Fruit fly (Drosophila melanogaster) whole organism, embryonic: Measurements from ENCODE around the gene CG14818.

ENCODE experiments used
- ATbp ChIP-seq: fragments of 200-800 bp; sonication (Bioruptor generic); optimal IDR thresholded peaks from 2 replicates; lab custom pipeline; 2017; ENCODE audit warnings: missing biosample characterization, mild to moderate bottlenecking, missing genetic modification characterization, missing genetic modification reagents
- Aef1 ChIP-seq: fragments of 200-800 bp; sonication (Bioruptor generic); IDR thresholded peaks from 3 replicates; pipeline ENCODE4 v1.3.6; 2022; ENCODE audit warnings: missing biosample characterization, missing genetic modification characterization
- CG10267 ChIP-seq: fragments of 200-800 bp; sonication (Bioruptor generic); optimal IDR thresholded peaks from 2 replicates; lab custom pipeline; 2018; ENCODE audit warnings: missing biosample characterization, mild to moderate bottlenecking, missing genetic modification characterization, moderate library complexity
- CG10274 ChIP-seq: fragments of 200-800 bp; sonication (Bioruptor generic); optimal IDR thresholded peaks from 3 replicates; lab custom pipeline; 2017; ENCODE audit warnings: missing biosample characterization, mild to moderate bottlenecking, missing genetic modification characterization
- CG12219 ChIP-seq: fragments of 200-800 bp; sonication (Bioruptor generic); optimal IDR thresholded peaks from 3 replicates; lab custom pipeline; 2018; ENCODE audit warnings: missing biosample characterization, mild to moderate bottlenecking, missing genetic modification characterization
- CG12299 ChIP-seq: fragments of 200-800 bp; sonication (Bioruptor generic); optimal IDR thresholded peaks from 2 replicates; lab custom pipeline; 2018; ENCODE audit warnings: missing biosample characterization, mild to moderate bottlenecking, missing genetic modification characterization
- CG12659 ChIP-seq: fragments of 200-800 bp; sonication (Bioruptor generic); optimal IDR thresholded peaks from 3 replicates; lab custom pipeline; 2017; ENCODE audit warnings: mild to moderate bottlenecking, missing biosample characterization, missing genetic modification reagents, missing genetic modification characterization
- CG14014 ChIP-seq: fragments of 200-800 bp; sonication (Bioruptor generic); IDR thresholded peaks from 2 replicates; pipeline ENCODE4 v1.3.6; 2022; ENCODE audit warnings: missing biosample characterization, missing genetic modification characterization
- CG14441 ChIP-seq: fragments of 200-800 bp; sonication (Bioruptor generic); IDR thresholded peaks from 2 replicates; pipeline ENCODE4 v1.3.6; 2022; ENCODE audit warnings: missing biosample characterization, missing genetic modification characterization
- CG15479 ChIP-seq: fragments of 200-800 bp; sonication (Bioruptor generic); optimal IDR thresholded peaks from 3 replicates; lab custom pipeline; 2019; ENCODE audit warnings: missing biosample characterization, mild to moderate bottlenecking, missing genetic modification characterization, moderate library complexity
- CG15696 ChIP-seq: fragments of 200-800 bp; sonication (Bioruptor generic); optimal IDR thresholded peaks from 2 replicates; lab custom pipeline; 2019; ENCODE audit warnings: missing biosample characterization, mild to moderate bottlenecking, missing genetic modification characterization, moderate library complexity
- CG18011 ChIP-seq: fragments of 200-800 bp; sonication (Bioruptor generic); optimal IDR thresholded peaks from 2 replicates; lab custom pipeline; 2017; ENCODE audit warnings: missing biosample characterization, missing genetic modification characterization, mild to moderate bottlenecking, moderate library complexity, missing genotype
- CG31388 ChIP-seq: fragments of 200-800 bp; sonication (Bioruptor generic); optimal IDR thresholded peaks from 2 replicates; lab custom pipeline; 2016; ENCODE audit warnings: missing biosample characterization, missing genetic modification characterization
- CG3995 ChIP-seq: fragments of 200-800 bp; sonication (Bioruptor generic); optimal IDR thresholded peaks from 3 replicates; lab custom pipeline; 2016; ENCODE audit warnings: missing biosample characterization, missing genetic modification characterization
- CG4282 ChIP-seq: fragments of 200-800 bp; sonication (Bioruptor generic); optimal IDR thresholded peaks from 2 replicates; lab custom pipeline; 2016; ENCODE audit warnings: missing biosample characterization, missing genetic modification characterization
- CG4617 ChIP-seq: fragments of 200-800 bp; sonication (Bioruptor generic); optimal IDR thresholded peaks from 3 replicates; lab custom pipeline; 2016; ENCODE audit warnings: missing biosample characterization, missing genetic modification characterization, borderline replicate concordance
- CG7357 ChIP-seq: fragments of 200-800 bp; sonication (Bioruptor generic); IDR thresholded peaks from 3 replicates; pipeline ENCODE4 v1.3.6; 2022; ENCODE audit warnings: missing biosample characterization, missing genetic modification characterization
- D ChIP-seq, 2 experiments: fragments of 200-800 bp in 1 of 2; fragments of >200 bp in 1 of 2; sonication (Bioruptor generic) in 1 of 2; optimal IDR thresholded peaks; 2 replicates in 1 of 2; 3 replicates in 1 of 2; lab custom pipeline; 2017; ENCODE audit warnings: mild to moderate bottlenecking in 1 of 2, missing biosample characterization in 1 of 2, missing genetic modification characterization in 1 of 2, missing genetic modification reagents in 1 of 2
- Dll ChIP-seq: fragments of 200-800 bp; sonication (Bioruptor generic); IDR thresholded peaks from 4 replicates; pipeline ENCODE4 v1.3.6; 2022; ENCODE audit warnings: missing biosample characterization, missing genetic modification characterization; ENCODE audit not compliant: partially characterized antibody
- Hmr ChIP-seq: fragments of 200-800 bp; sonication (Bioruptor generic); optimal IDR thresholded peaks from 3 replicates; lab custom pipeline; 2017; ENCODE audit warnings: mild to moderate bottlenecking, missing biosample characterization, missing genetic modification reagents, missing genetic modification characterization
- Hr39 ChIP-seq: fragments of >200 bp; optimal IDR thresholded peaks from 2 replicates; lab custom pipeline; 2017
- MESR4 ChIP-seq: fragments of 200-800 bp; sonication (Bioruptor generic); optimal IDR thresholded peaks from 2 replicates; lab custom pipeline; 2018; ENCODE audit warnings: missing biosample characterization, mild to moderate bottlenecking, missing genetic modification characterization, moderate library complexity
- MTF-1 ChIP-seq: fragments of 200-800 bp; sonication (Bioruptor generic); optimal IDR thresholded peaks from 2 replicates; lab custom pipeline; 2018; ENCODE audit warnings: missing biosample characterization, mild to moderate bottlenecking, missing genetic modification characterization, borderline replicate concordance
- Meics ChIP-seq: fragments of 200-800 bp; sonication (Bioruptor generic); optimal IDR thresholded peaks from 2 replicates; lab custom pipeline; 2017; ENCODE audit warnings: missing biosample characterization, mild to moderate bottlenecking, missing genetic modification characterization
- Neu2 ChIP-seq: fragments of 200-800 bp; sonication (Bioruptor generic); optimal IDR thresholded peaks from 3 replicates; lab custom pipeline; 2016; ENCODE audit warnings: missing biosample characterization, missing genetic modification characterization, borderline replicate concordance
- Nf-YA ChIP-seq: fragments of 200-800 bp; sonication (Bioruptor generic); IDR thresholded peaks from 2 replicates; pipeline ENCODE4 v1.3.6; 2022; ENCODE audit warnings: missing biosample characterization, missing genetic modification characterization
- Opbp ChIP-seq: fragments of 200-800 bp; sonication (Bioruptor generic); IDR thresholded peaks from 3 replicates; pipeline ENCODE4 v1.3.6; 2022; ENCODE audit warnings: missing biosample characterization, missing genetic modification characterization; ENCODE audit not compliant: partially characterized antibody
- Sox102F ChIP-seq: fragments of 200-800 bp; sonication (Bioruptor generic); optimal IDR thresholded peaks from 2 replicates; lab custom pipeline; 2018; ENCODE audit warnings: missing biosample characterization, mild to moderate bottlenecking, missing genetic modification characterization, moderate library complexity
- Ssrp ChIP-seq: fragments of 200-800 bp; sonication (Bioruptor generic); optimal IDR thresholded peaks from 2 replicates; lab custom pipeline; 2018; ENCODE audit warnings: missing biosample characterization, mild to moderate bottlenecking, missing genetic modification characterization, moderate library complexity
- Taf1 ChIP-seq: fragments of 200-800 bp; sonication (Bioruptor generic); IDR thresholded peaks from 2 replicates; pipeline ENCODE4 v1.3.6; 2022; ENCODE audit warnings: missing biosample characterization, missing genetic modification characterization
- Usf ChIP-seq: fragments of 200-800 bp; sonication (Bioruptor generic); optimal IDR thresholded peaks from 2 replicates; lab custom pipeline; 2017; ENCODE audit warnings: missing genotype, missing biosample characterization, missing genetic modification characterization
- bbx ChIP-seq: fragments of 200-800 bp; sonication (Bioruptor generic); IDR thresholded peaks from 2 replicates; pipeline ENCODE4 v1.3.6; 2022; ENCODE audit warnings: missing biosample characterization, missing genetic modification characterization; ENCODE audit not compliant: partially characterized antibody
- bcd ChIP-seq: fragments of 200-800 bp; sonication (Bioruptor generic); optimal IDR thresholded peaks from 2 replicates; lab custom pipeline; 2017; ENCODE audit warnings: missing biosample characterization, mild to moderate bottlenecking, missing genetic modification characterization
- bowl ChIP-seq: fragments of 200-800 bp; sonication (Bioruptor generic); IDR thresholded peaks from 2 replicates; pipeline ENCODE4 v1.3.6; 2022; ENCODE audit warnings: missing biosample characterization, missing genetic modification characterization
- chif ChIP-seq, 2 experiments: fragments of 200-800 bp; sonication (Bioruptor generic); optimal IDR thresholded peaks; 3 replicates each; lab custom pipeline; 2016; ENCODE audit warnings: missing biosample characterization in 2 of 2, missing genetic modification characterization in 2 of 2
- cwo ChIP-seq: fragments of 200-800 bp; sonication (Bioruptor generic); optimal IDR thresholded peaks from 3 replicates; lab custom pipeline; 2017; ENCODE audit warnings: missing biosample characterization, missing genetic modification characterization, mild to moderate bottlenecking, moderate library complexity, missing genetic modification reagents
- danr ChIP-seq: fragments of 200-800 bp; sonication (Bioruptor generic); IDR thresholded peaks from 2 replicates; pipeline ENCODE4 v1.3.6; 2022; ENCODE audit warnings: missing biosample characterization, missing genetic modification characterization
- esg ChIP-seq: fragments of 200-800 bp; sonication (Bioruptor generic); conservative IDR thresholded peaks from 2 replicates; pipeline ENCODE4 v1.3.6; 2022; ENCODE audit warnings: missing biosample characterization, missing genetic modification characterization
- fd3F ChIP-seq: fragments of 200-800 bp; sonication (Bioruptor generic); optimal IDR thresholded peaks from 2 replicates; lab custom pipeline; 2018; ENCODE audit warnings: missing biosample characterization, mild to moderate bottlenecking, missing genetic modification characterization, moderate library complexity
- fd64A ChIP-seq: fragments of 200-800 bp; sonication (Bioruptor generic); optimal IDR thresholded peaks from 3 replicates; lab custom pipeline; 2018; ENCODE audit warnings: missing biosample characterization, mild to moderate bottlenecking, missing genetic modification characterization
- gem ChIP-seq: fragments of 200-800 bp; sonication (Bioruptor generic); optimal IDR thresholded peaks from 2 replicates; lab custom pipeline; 2019; ENCODE audit warnings: missing biosample characterization, mild to moderate bottlenecking, missing genetic modification characterization, moderate library complexity
- nmo ChIP-seq: fragments of 200-800 bp; sonication (Bioruptor generic); optimal IDR thresholded peaks from 2 replicates; lab custom pipeline; 2018; ENCODE audit warnings: missing biosample characterization, mild to moderate bottlenecking, missing genetic modification characterization, moderate library complexity
- pan ChIP-seq, 4 experiments: fragments of >200 bp in 3 of 4; fragments of 200-800 bp in 1 of 4; sonication (Bioruptor generic) in 1 of 4; optimal IDR thresholded peaks in 3 of 4; IDR thresholded peaks in 1 of 4; 2 replicates each; pipeline versions ENCODE4 v1.3.6 to Lab custom; 2017 to 2022; ENCODE audit warnings: missing biosample characterization in 2 of 4, missing genetic modification characterization in 2 of 4, mixed read lengths in 1 of 4
- pfk ChIP-seq: fragments of 200-800 bp; sonication (Bioruptor generic); optimal IDR thresholded peaks from 2 replicates; lab custom pipeline; 2018; ENCODE audit warnings: missing biosample characterization, mild to moderate bottlenecking, missing genetic modification characterization, moderate library complexity
- repo ChIP-seq: fragments of 200-800 bp; sonication (Bioruptor generic); optimal IDR thresholded peaks from 2 replicates; lab custom pipeline; 2016; ENCODE audit warnings: missing biosample characterization, missing genetic modification characterization
- sim ChIP-seq: fragments of 200-800 bp; sonication (Bioruptor generic); IDR thresholded peaks from 2 replicates; pipeline ENCODE4 v1.3.6; 2022; ENCODE audit warnings: missing biosample characterization, missing genetic modification characterization
- zf30C ChIP-seq: fragments of 200-800 bp; sonication (Bioruptor generic); optimal IDR thresholded peaks from 3 replicates; lab custom pipeline; 2018; ENCODE audit warnings: missing biosample characterization, mild to moderate bottlenecking, missing genetic modification characterization
- zfh1 ChIP-seq: fragments of 200-800 bp; sonication (Bioruptor generic); IDR thresholded peaks from 3 replicates; pipeline ENCODE4 v1.3.6; 2022; ENCODE audit warnings: missing biosample characterization, missing genetic modification characterization

Gene CG14818

DNA sequence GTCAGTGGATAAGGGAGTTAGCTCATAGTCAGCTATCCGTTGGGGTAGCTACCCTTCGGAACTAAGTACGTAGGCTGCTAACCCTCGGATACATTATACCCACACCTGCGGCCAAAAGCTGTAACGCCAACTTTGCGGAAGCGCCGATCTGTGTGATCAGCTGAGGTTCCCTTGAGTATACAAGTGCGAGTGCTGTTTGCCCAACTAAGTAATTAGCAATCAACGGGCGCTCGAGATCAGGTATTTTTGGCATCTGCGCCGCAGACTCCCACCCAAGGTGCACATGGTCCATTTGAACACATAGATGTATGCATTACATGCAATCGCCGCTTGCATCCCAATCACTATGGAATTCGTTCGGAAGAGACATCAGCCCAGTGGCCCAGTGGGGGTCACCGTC is 25.5 kb downstream of the CG14818 start (continued):
- TF ChIP-seq CG31388: no peak
- TF ChIP-seq Hmr (GFP tag; lab: Kevin White, UChicago): peak; percentile 95
- peak; percentile 60 for TF ChIP-seq MTF-1
- peak; percentile 24 for TF ChIP-seq CG4282 (GFP tag; lab: Kevin White, UChicago)
- no peak for TF ChIP-seq bbx (GFP tag; lab: Robert Waterston, UW)
- no peak for TF ChIP-seq sim (GFP tag; lab: Robert Waterston, UW)
- no peak for TF ChIP-seq pan (optimal IDR thresholded peaks at IDR 0.05; lab: Kevin White, UChicago)
- peak in 1 of 2 experiments; percentile 46 for TF ChIP-seq pan (GFP tag; optimal IDR thresholded peaks at IDR 0.05 in 1 of 2, IDR thresholded peaks at IDR 0.05 in 1 of 2)
- TF ChIP-seq repo: peak; percentile 34
- TF ChIP-seq CG12219 (GFP tag; lab: Kevin White, UChicago): peak; percentile 47
- no peak for TF ChIP-seq fd64A (GFP tag; lab: Kevin White, UChicago)
- no peak for TF ChIP-seq Dll
- TF ChIP-seq CG3995: no peak
- peak; percentile 77 for TF ChIP-seq CG12659 (GFP tag; lab: Kevin White, UChicago)
- peak; percentile 72 for TF ChIP-seq CG12299 (tag; lab: Kevin White, UChicago)
- no peak for TF ChIP-seq CG15479
- TF ChIP-seq nmo (GFP tag; lab: Kevin White, UChicago): no peak
- peak; percentile 81; the same call in 1 of the 2 replicates for TF ChIP-seq CG14014 (GFP tag; lab: Robert Waterston, UW)
- TF ChIP-seq ATbp (GFP tag; lab: Kevin White, UChicago): peak; percentile 67
- TF ChIP-seq Aef1 (GFP tag; lab: Robert Waterston, UW): no peak
- peak; percentile 31; the same call in 1 of the 2 replicates for TF ChIP-seq Taf1 (GFP tag; lab: Robert Waterston, UW)
- TF ChIP-seq Hr39 (lab: Kevin White, UChicago): no peak
- TF ChIP-seq bowl (GFP tag; lab: Robert Waterston, UW): no peak
- peak; percentile 36 for TF ChIP-seq gem (tag; lab: Kevin White, UChicago)
- no peak for TF ChIP-seq CG10267 (tag; lab: Kevin White, UChicago)
- no peak for TF ChIP-seq MESR4 (GFP tag; lab: Kevin White, UChicago)
- TF ChIP-seq bcd (GFP tag; lab: Kevin White, UChicago): peak; percentile 54
- peak; percentile 15 for TF ChIP-seq CG10274
- peak; percentile 14 for TF ChIP-seq Sox102F (GFP tag; lab: Kevin White, UChicago)
- TF ChIP-seq D (optimal IDR thresholded peaks at IDR 0.05; lab: Kevin White, UChicago): no peak
- no peak for TF ChIP-seq D (GFP tag; optimal IDR thresholded peaks at IDR 0.05; lab: Kevin White, UChicago)
- TF ChIP-seq CG7357 (GFP tag; lab: Robert Waterston, UW): peak; percentile 21; the same call in 1 of the 3 replicates
- no peak for TF ChIP-seq zf30C (GFP tag; lab: Kevin White, UChicago)
- TF ChIP-seq CG18011: peak; percentile 43
- no peak for TF ChIP-seq esg (GFP tag; lab: Robert Waterston, UW)
- peak; percentile 81 for TF ChIP-seq Meics (GFP tag; lab: Kevin White, UChicago)
- TF ChIP-seq Opbp (GFP tag; lab: Robert Waterston, UW): no peak
- no peak for TF ChIP-seq CG4617
- TF ChIP-seq Neu2 (GFP tag; lab: Kevin White, UChicago): no peak
- peak; percentile 69 for TF ChIP-seq fd3F
- TF ChIP-seq danr (GFP tag; lab: Robert Waterston, UW): 0 out of 2 replicates have a peak, but pooled peaks have one; percentile 24
- peak; percentile 17; the same call in 1 of the 3 replicates for TF ChIP-seq zfh1 (GFP tag; lab: Robert Waterston, UW)
- TF ChIP-seq pfk (GFP tag; lab: Kevin White, UChicago): peak; percentile 43
- TF ChIP-seq CG15696 (tag; lab: Kevin White, UChicago): no peak
- TF ChIP-seq Ssrp (tag; lab: Kevin White, UChicago): no peak
- TF ChIP-seq CG14441 (GFP tag; lab: Robert Waterston, UW): peak; percentile 55; the same call in 1 of the 2 replicates
- TF ChIP-seq chif (GFP tag; optimal IDR thresholded peaks at IDR 0.05; lab: Kevin White, UChicago): peak in 1 of 2 experiments; percentile 53
- peak; percentile 80 for TF ChIP-seq cwo (GFP tag; lab: Kevin White, UChicago)
- no peak for TF ChIP-seq Usf (GFP tag; lab: Kevin White, UChicago)
- TF ChIP-seq Nf-YA (GFP tag; lab: Robert Waterston, UW): peak; percentile 74
